Worm (Caenorhabditis elegans): Measurements from ENCODE around the gene mms-19.

- TF ChIP-seq nhr-77 (tag; optimal IDR thresholded peaks at IDR 0.05) (peak; percentile 76), jun-1 (tag; optimal IDR thresholded peaks at IDR 0.05) (peak; percentile 67), lin-13 (GFP tag; optimal IDR thresholded peaks at IDR 0.05) (peak; percentile 89), ceh-20 (GFP tag; IDR thresholded peaks at IDR 0.05) (peak; percentile 94), mdt-29 (GFP tag; IDR thresholded peaks at IDR 0.05) (peak; percentile 75), aha-1 (tag) (peak; percentile 99), snpc-4 (tag; optimal IDR thresholded peaks at IDR 0.05) (no peak), ztf-11 (tag; optimal IDR thresholded peaks at IDR 0.05) (no peak), aly-2 (tag; optimal IDR thresholded peaks at IDR 0.05) (no peak), nhr-28 (tag; optimal IDR thresholded peaks at IDR 0.05) (peak; percentile 83), unc-130 (GFP tag; optimal IDR thresholded peaks at IDR 0.05) (peak; percentile 66), fkh-10 (GFP tag; optimal IDR thresholded peaks at IDR 0.05) (peak; percentile 59), ceh-44 (GFP tag; IDR thresholded peaks at IDR 0.05) (no peak)
Observed at ce11 chrV:5504807-5505442, 9.2 kb upstream of the mms-19 start, which contains the start of the genes dnj-19 and nhr-47.

Data from whole organism, L4 larva.